Fruit fly (Drosophila melanogaster) whole organism, embryonic: Measurements from ENCODE around the gene Oscillin.

Source experiments
- Aef1 ChIP-seq: fragments of 200-800 bp; sonication (Bioruptor generic); IDR thresholded peaks from 3 replicates; pipeline ENCODE4 v1.3.6; 2022; ENCODE audit warnings: missing biosample characterization, missing genetic modification characterization
- CG11456 ChIP-seq: fragments of 200-800 bp; sonication (Bioruptor generic); IDR thresholded peaks from 3 replicates; pipeline ENCODE4 v1.3.6; 2022; ENCODE audit warnings: missing biosample characterization, missing genetic modification characterization
- CG11560 ChIP-seq: fragments of 200-800 bp; sonication (Bioruptor generic); IDR thresholded peaks from 3 replicates; pipeline ENCODE4 v1.3.6; 2022; ENCODE audit warnings: missing biosample characterization, missing genetic modification characterization
- CG11696 ChIP-seq: fragments of 200-800 bp; sonication (Bioruptor generic); IDR thresholded peaks from 2 replicates; pipeline ENCODE4 v1.3.6; 2022; ENCODE audit warnings: missing biosample characterization, missing genetic modification characterization
- CG12071 ChIP-seq: fragments of 200-800 bp; sonication (Bioruptor generic); optimal IDR thresholded peaks from 3 replicates; lab custom pipeline; 2018; ENCODE audit warnings: missing biosample characterization, mild to moderate bottlenecking, missing genetic modification characterization
- CG13894 ChIP-seq: fragments of 200-800 bp; sonication (Bioruptor generic); optimal IDR thresholded peaks from 3 replicates; lab custom pipeline; 2018; ENCODE audit warnings: missing biosample characterization, mild to moderate bottlenecking, missing genetic modification characterization, moderate library complexity
- CG14441 ChIP-seq: fragments of 200-800 bp; sonication (Bioruptor generic); IDR thresholded peaks from 2 replicates; pipeline ENCODE4 v1.3.6; 2022; ENCODE audit warnings: missing biosample characterization, missing genetic modification characterization
- CG15479 ChIP-seq: fragments of 200-800 bp; sonication (Bioruptor generic); optimal IDR thresholded peaks from 3 replicates; lab custom pipeline; 2019; ENCODE audit warnings: missing biosample characterization, mild to moderate bottlenecking, missing genetic modification characterization, moderate library complexity
- CG15696 ChIP-seq: fragments of 200-800 bp; sonication (Bioruptor generic); optimal IDR thresholded peaks from 2 replicates; lab custom pipeline; 2019; ENCODE audit warnings: missing biosample characterization, mild to moderate bottlenecking, missing genetic modification characterization, moderate library complexity
- CG17359 ChIP-seq: fragments of 200-800 bp; sonication (Bioruptor generic); optimal IDR thresholded peaks from 3 replicates; lab custom pipeline; 2018; ENCODE audit warnings: missing biosample characterization, mild to moderate bottlenecking, missing genetic modification characterization, moderate library complexity
- CG17361 ChIP-seq: fragments of 200-800 bp; sonication (Bioruptor generic); IDR thresholded peaks from 3 replicates; pipeline ENCODE4 v1.3.6; 2022; ENCODE audit warnings: missing biosample characterization, missing genetic modification characterization
- CG17385 ChIP-seq: fragments of 200-800 bp; sonication (Bioruptor generic); optimal IDR thresholded peaks from 3 replicates; lab custom pipeline; 2018; ENCODE audit warnings: missing biosample characterization, mild to moderate bottlenecking, missing genetic modification characterization
- CG17612 ChIP-seq: fragments of 200-800 bp; sonication (Bioruptor generic); IDR thresholded peaks from 2 replicates; pipeline ENCODE4 v1.3.6; 2022; ENCODE audit warnings: missing biosample characterization, missing genetic modification characterization
- CG2678 ChIP-seq: fragments of 200-800 bp; sonication (Bioruptor generic); optimal IDR thresholded peaks from 3 replicates; lab custom pipeline; 2019; ENCODE audit warnings: missing biosample characterization, mild to moderate bottlenecking, missing genetic modification characterization, moderate library complexity
- CG30431 ChIP-seq: fragments of 200-800 bp; sonication (Bioruptor generic); optimal IDR thresholded peaks from 2 replicates; lab custom pipeline; 2017; ENCODE audit warnings: missing biosample characterization, missing genetic modification characterization
- CG33213 ChIP-seq: fragments of 200-800 bp; sonication (Bioruptor generic); optimal IDR thresholded peaks from 3 replicates; lab custom pipeline; 2016; ENCODE audit warnings: missing biosample characterization, missing genetic modification characterization
- CG6254 ChIP-seq: fragments of 200-800 bp; sonication (Bioruptor generic); optimal IDR thresholded peaks from 3 replicates; lab custom pipeline; 2017; ENCODE audit warnings: mild to moderate bottlenecking, missing biosample characterization, missing genetic modification reagents, missing genetic modification characterization
- CG6791 ChIP-seq: fragments of 200-800 bp; sonication (Bioruptor generic); IDR thresholded peaks from 3 replicates; pipeline ENCODE4 v1.3.6; 2022; ENCODE audit warnings: missing biosample characterization, missing genetic modification characterization; ENCODE audit not compliant: partially characterized antibody
- CG7372 ChIP-seq: fragments of 200-800 bp; sonication (Bioruptor generic); IDR thresholded peaks from 2 replicates; pipeline ENCODE4 v1.3.6; 2022; ENCODE audit warnings: missing biosample characterization, missing genetic modification characterization
- CG7556 ChIP-seq: fragments of 200-800 bp; sonication (Bioruptor generic); optimal IDR thresholded peaks from 2 replicates; lab custom pipeline; 2017; ENCODE audit warnings: missing biosample characterization, mild to moderate bottlenecking, missing genetic modification characterization
- CG8765 ChIP-seq: fragments of 200-800 bp; sonication (Bioruptor generic); IDR thresholded peaks from 2 replicates; pipeline ENCODE4 v1.3.6; 2022; ENCODE audit warnings: missing biosample characterization, missing genetic modification characterization
- CG9609 ChIP-seq: fragments of 200-800 bp; sonication (Bioruptor generic); optimal IDR thresholded peaks from 3 replicates; lab custom pipeline; 2016; ENCODE audit warnings: missing biosample characterization, missing genetic modification characterization
- CG9932 ChIP-seq: fragments of 200-800 bp; sonication (Bioruptor generic); IDR thresholded peaks from 2 replicates; pipeline ENCODE4 v1.3.6; 2022; ENCODE audit warnings: missing biosample characterization, missing genetic modification characterization
- Dek ChIP-seq: fragments of 200-800 bp; sonication (Bioruptor generic); optimal IDR thresholded peaks from 3 replicates; lab custom pipeline; 2019; ENCODE audit warnings: missing biosample characterization, mild to moderate bottlenecking, missing genetic modification characterization, moderate library complexity
- Doc2 ChIP-seq: fragments of 200-800 bp; sonication (Bioruptor generic); IDR thresholded peaks from 2 replicates; pipeline ENCODE4 v1.3.6; 2022; ENCODE audit warnings: missing biosample characterization, missing genetic modification characterization
- Dref ChIP-seq: fragments of 200-800 bp; sonication (Bioruptor generic); IDR thresholded peaks from 2 replicates; pipeline ENCODE4 v1.3.6; 2022; ENCODE audit warnings: missing biosample characterization, missing genetic modification characterization
- Elba2 ChIP-seq: fragments of 200-800 bp; sonication (Bioruptor generic); optimal IDR thresholded peaks from 3 replicates; lab custom pipeline; 2016; ENCODE audit warnings: missing biosample characterization, missing genetic modification characterization
- Ets65A ChIP-seq: fragments of 200-800 bp; sonication (Bioruptor generic); peaks from one replicate; lab custom pipeline; 2016; ENCODE audit warnings: missing biosample characterization, missing genetic modification characterization
- HHEX ChIP-seq: fragments of 200-800 bp; sonication (Bioruptor generic); optimal IDR thresholded peaks from 3 replicates; lab custom pipeline; 2017; ENCODE audit warnings: missing biosample characterization, mild to moderate bottlenecking, missing genetic modification characterization, missing genetic modification reagents
- Hr39 ChIP-seq: fragments of >200 bp; optimal IDR thresholded peaks from 2 replicates; lab custom pipeline; 2017
- Lpt ChIP-seq: fragments of >200 bp; optimal IDR thresholded peaks from 2 replicates; lab custom pipeline; 2018; ENCODE audit warnings: missing biosample characterization, missing genetic modification characterization
- NK7.1 ChIP-seq: fragments of 200-800 bp; sonication (Bioruptor generic); optimal IDR thresholded peaks from 3 replicates; lab custom pipeline; 2016; ENCODE audit warnings: missing biosample characterization, missing genetic modification characterization
- Side ChIP-seq: fragments of 200-800 bp; sonication (Bioruptor generic); optimal IDR thresholded peaks from 2 replicates; lab custom pipeline; 2016; ENCODE audit warnings: missing biosample characterization, missing genetic modification characterization
- Sin3A ChIP-seq: fragments of >200 bp; optimal IDR thresholded peaks from 2 replicates; lab custom pipeline; 2018
- Spps ChIP-seq: fragments of 200-800 bp; sonication (Bioruptor generic); optimal IDR thresholded peaks from 2 replicates; lab custom pipeline; 2018; ENCODE audit warnings: missing biosample characterization, mild to moderate bottlenecking, missing genetic modification characterization
- Xbp1 ChIP-seq: fragments of 200-800 bp; sonication (Bioruptor generic); optimal IDR thresholded peaks from 3 replicates; lab custom pipeline; 2016; ENCODE audit warnings: missing biosample characterization, mild to moderate bottlenecking, missing genetic modification characterization
- cas ChIP-seq: fragments of 200-800 bp; sonication (Bioruptor generic); IDR thresholded peaks from 2 replicates; pipeline ENCODE4 v1.3.6; 2022; ENCODE audit warnings: missing biosample characterization, missing genetic modification characterization
- chinmo ChIP-seq: fragments of 200-800 bp; sonication (Bioruptor generic); IDR thresholded peaks from 4 replicates; pipeline ENCODE4 v1.3.6; 2022; ENCODE audit warnings: missing biosample characterization, missing genetic modification characterization; ENCODE audit not compliant: partially characterized antibody
- dan ChIP-seq: fragments of 200-800 bp; sonication (Bioruptor generic); IDR thresholded peaks from 2 replicates; pipeline ENCODE4 v1.3.6; 2022; ENCODE audit warnings: missing biosample characterization, missing genetic modification characterization
- danr ChIP-seq: fragments of 200-800 bp; sonication (Bioruptor generic); IDR thresholded peaks from 2 replicates; pipeline ENCODE4 v1.3.6; 2022; ENCODE audit warnings: missing biosample characterization, missing genetic modification characterization
- dati ChIP-seq: fragments of 200-800 bp; sonication (Bioruptor generic); IDR thresholded peaks from 2 replicates; pipeline ENCODE4 v1.3.6; 2022; ENCODE audit warnings: missing biosample characterization, missing genetic modification characterization
- disco-r ChIP-seq: fragments of 200-800 bp; sonication (Bioruptor generic); optimal IDR thresholded peaks from 2 replicates; lab custom pipeline; 2016; ENCODE audit warnings: missing biosample characterization, missing genetic modification characterization
- hth ChIP-seq: fragments of >200 bp; optimal IDR thresholded peaks from 2 replicates; lab custom pipeline; 2017; ENCODE audit warnings: inconsistent platforms
- ind ChIP-seq: fragments of 200-800 bp; sonication (Bioruptor generic); optimal IDR thresholded peaks from 3 replicates; lab custom pipeline; 2016; ENCODE audit warnings: missing biosample characterization, missing genetic modification characterization
- nau ChIP-seq: fragments of 200-800 bp; sonication (Bioruptor generic); optimal IDR thresholded peaks from 3 replicates; lab custom pipeline; 2017; ENCODE audit warnings: missing biosample characterization, mild to moderate bottlenecking, missing genetic modification characterization, missing genetic modification reagents
- org-1 ChIP-seq: fragments of 200-800 bp; sonication (Bioruptor generic); optimal IDR thresholded peaks from 2 replicates; lab custom pipeline; 2017; ENCODE audit warnings: missing biosample characterization, missing genetic modification characterization
- ranshi ChIP-seq: fragments of 200-800 bp; sonication (Bioruptor generic); IDR thresholded peaks from 2 replicates; pipeline ENCODE4 v1.3.6; 2022; ENCODE audit warnings: missing biosample characterization, missing genetic modification characterization
- sima ChIP-seq: fragments of 200-800 bp; sonication (Bioruptor generic); optimal IDR thresholded peaks from 2 replicates; lab custom pipeline; 2016; ENCODE audit warnings: missing biosample characterization, missing genetic modification characterization
- sr ChIP-seq: fragments of 200-800 bp; sonication (Bioruptor generic); IDR thresholded peaks from 3 replicates; pipeline ENCODE4 v1.3.6; 2022; ENCODE audit warnings: missing biosample characterization, missing genetic modification characterization
- tx ChIP-seq: fragments of 200-800 bp; sonication (Bioruptor generic); optimal IDR thresholded peaks from 2 replicates; lab custom pipeline; 2016; ENCODE audit warnings: missing biosample characterization, missing genetic modification characterization

Oscillin gene

dm6 chr2L:5550735-5551134, 3.8 kb downstream of the Oscillin start, which contains the start of gene CG14014:
TSS of gene CG14014 (minus strand) at chr2L:5550835.
- TF ChIP-seq CG15479 (GFP tag; lab: Kevin White, UChicago) (peak; percentile 34), CG15696 (tag; lab: Kevin White, UChicago) (no peak), Spps (tag; lab: Kevin White, UChicago) (no peak), dan (GFP tag; lab: Robert Waterston, UW) (no peak), CG14441 (GFP tag; lab: Robert Waterston, UW) (no peak), Elba2 (GFP tag; lab: Kevin White, UChicago) (peak; percentile 83), sima (GFP tag; lab: Kevin White, UChicago) (no peak), CG7556 (GFP tag; lab: Kevin White, UChicago) (no peak)

DNA sequence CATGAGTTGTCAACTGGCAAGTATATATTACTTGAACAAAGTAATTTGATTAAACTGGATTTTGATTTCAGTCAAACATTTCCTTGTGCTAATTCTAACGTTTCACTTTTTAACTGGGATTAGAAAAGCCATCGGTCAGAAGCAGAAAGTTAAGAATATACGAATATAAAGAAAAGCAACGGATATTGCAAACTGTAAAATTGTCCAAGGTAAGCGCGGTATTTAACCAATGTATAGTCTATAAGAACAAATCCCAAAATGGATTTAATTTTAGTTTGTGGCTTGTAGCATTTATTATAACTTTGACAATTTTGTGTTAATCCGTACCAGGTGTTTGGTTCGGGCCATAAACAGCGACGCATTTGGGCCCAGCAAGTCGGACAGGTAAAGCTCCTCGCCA, 4.7 kb downstream of the Oscillin start, which contains the start of gene CG18269:
CG18269 (plus strand) TSS at position 301 of the 400 bp plus-strand sequence.
- TF ChIP-seq CG6791 (no peak), CG13894 (no peak), CG8765 (GFP tag; lab: Robert Waterston, UW) (no peak), disco-r (GFP tag; lab: Kevin White, UChicago) (no peak), Lpt (GFP tag; lab: Kevin White, UChicago) (no peak), NK7.1 (no peak), nau (GFP tag; lab: Kevin White, UChicago) (no peak), CG17359 (tag; lab: Kevin White, UChicago) (no peak), Doc2 (no peak), CG9609 (GFP tag; lab: Kevin White, UChicago) (no peak), Sin3A (no peak), CG17385 (GFP tag; lab: Kevin White, UChicago) (no peak), ranshi (no peak), Hr39 (lab: Kevin White, UChicago) (no peak)
- TF ChIP-seq, all 482 proteins: peak for 0

dm6 chr2L:5553750-5554149, 6.9 kb downstream of the Oscillin start, which contains the start of the genes CG14013 and CG14017:
TSS of gene CG14013 (minus strand) at chr2L:5553850.
TSS of gene CG14017 (plus strand) at chr2L:5553897.
- TF ChIP-seq HHEX (GFP tag; lab: Kevin White, UChicago) (no peak), Side (GFP tag; lab: Kevin White, UChicago) (no peak)

DNA sequence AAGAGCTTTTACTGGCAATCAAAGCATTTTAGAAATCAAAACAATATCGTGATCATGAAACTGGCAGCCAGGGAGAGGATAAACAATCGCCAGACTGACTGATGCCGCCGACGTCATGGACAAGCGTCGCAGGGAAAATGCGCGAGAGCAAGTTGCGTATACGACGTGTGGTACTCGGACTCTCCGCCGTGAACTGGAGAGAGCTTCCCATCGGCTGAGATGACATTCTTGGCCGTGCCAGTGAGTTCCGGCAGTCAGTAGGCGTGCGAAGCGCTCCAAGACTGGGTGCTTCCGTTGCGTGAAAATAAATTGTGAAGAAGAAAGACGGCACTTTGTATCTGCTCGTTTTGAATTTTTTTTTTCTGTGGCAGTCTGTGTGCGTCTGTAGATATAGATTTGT, 7.9 kb downstream of the Oscillin start, which contains the start of gene GluRIIA:
GluRIIA (plus strand) TSS at position 255 of the 400 bp plus-strand sequence.
- TF ChIP-seq CG6254 (GFP tag; lab: Kevin White, UChicago) (no peak), Aef1 (GFP tag; lab: Robert Waterston, UW) (no peak), dati (no peak), Dref (GFP tag; lab: Robert Waterston, UW) (no peak), Dek (tag; lab: Kevin White, UChicago) (no peak), CG30431 (GFP tag; lab: Kevin White, UChicago) (no peak), CG11696 (GFP tag; lab: Robert Waterston, UW) (no peak), Xbp1 (no peak), danr (GFP tag; lab: Robert Waterston, UW) (no peak), CG2678 (no peak), CG7372 (GFP tag; lab: Robert Waterston, UW) (peak; percentile 58; the same call in 1 of the 2 replicates), CG9932 (GFP tag; lab: Robert Waterston, UW) (no peak), Ets65A (peak; percentile 64), chinmo (GFP tag; lab: Robert Waterston, UW) (0 out of 4 replicates have a peak, but pooled peaks have one; percentile 42), hth (no peak), org-1 (GFP tag; lab: Kevin White, UChicago) (no peak), cas (no peak), ind (GFP tag; lab: Kevin White, UChicago) (no peak), CG17361 (GFP tag; lab: Robert Waterston, UW) (no peak), tx (GFP tag; lab: Kevin White, UChicago) (no peak), CG33213 (no peak), CG17612 (GFP tag; lab: Robert Waterston, UW) (no peak), CG11456 (GFP tag; lab: Robert Waterston, UW) (no peak), sr (GFP tag; lab: Robert Waterston, UW) (peak; percentile 84), CG11560 (tag; lab: Robert Waterston, UW) (no peak), CG12071 (no peak)
